Worm (Caenorhabditis elegans): ENCODE data around the gene F41E6.7.
A peak's percentile ranks its signal among the peaks of the same experiment; 100 is the strongest.

The F41E6.7 gene

DNA sequence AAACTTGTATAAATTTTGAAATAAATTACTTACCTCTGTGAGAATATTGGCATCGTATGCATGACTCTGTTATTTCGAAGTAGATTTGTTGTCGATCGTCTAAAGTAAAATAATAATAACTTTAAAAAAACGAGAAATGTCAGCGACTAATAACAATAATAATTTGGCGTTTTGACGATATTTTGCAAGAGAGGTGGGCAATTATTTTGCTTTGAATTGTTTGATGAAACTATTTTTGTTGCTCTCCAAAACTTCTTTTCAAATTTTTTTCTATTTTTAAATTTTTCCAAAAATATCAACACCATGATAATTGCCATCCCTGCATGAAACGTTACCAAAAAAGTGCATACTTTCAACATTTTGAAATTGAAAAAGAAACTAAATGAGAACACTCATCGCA lies at the start of gene F41E6.7:
Gene F41E6.7 (minus strand): TSS at position 101 of the 400 bp plus-strand sequence.
- no peak for TF ChIP-seq K09A11.1 (tag; optimal IDR thresholded peaks at IDR 0.05; ENCODE audit: insufficient read depth)
- no peak for TF ChIP-seq ceh-9 (tag; optimal IDR thresholded peaks at IDR 0.05)
- no peak for TF ChIP-seq hlh-8 (tag; optimal IDR thresholded peaks at IDR 0.05)
- no peak for TF ChIP-seq ceh-34 (tag; optimal IDR thresholded peaks at IDR 0.05)
- no peak for TF ChIP-seq ets-4 (tag; optimal IDR thresholded peaks at IDR 0.05)
- TF ChIP-seq fkh-6 (tag; optimal IDR thresholded peaks at IDR 0.05), result no peak
- no peak for TF ChIP-seq elt-4 (tag; optimal IDR thresholded peaks at IDR 0.05)
- no peak for TF ChIP-seq ref-2 (tag; optimal IDR thresholded peaks at IDR 0.05)
- TF ChIP-seq che-1 (tag; optimal IDR thresholded peaks at IDR 0.05), result no peak
- no peak for TF ChIP-seq rnt-1 (tag; optimal IDR thresholded peaks at IDR 0.05)
- no peak for TF ChIP-seq ceh-22 (tag; optimal IDR thresholded peaks at IDR 0.05)
- TF ChIP-seq K02D7.2 (tag; optimal IDR thresholded peaks at IDR 0.05), result no peak
- TF ChIP-seq ahr-1 (tag; optimal IDR thresholded peaks at IDR 0.05), result no peak
- TF ChIP-seq pax-1 (tag; optimal IDR thresholded peaks at IDR 0.05), result no peak
- no peak for TF ChIP-seq tbx-7 (tag; optimal IDR thresholded peaks at IDR 0.05)

DNA sequence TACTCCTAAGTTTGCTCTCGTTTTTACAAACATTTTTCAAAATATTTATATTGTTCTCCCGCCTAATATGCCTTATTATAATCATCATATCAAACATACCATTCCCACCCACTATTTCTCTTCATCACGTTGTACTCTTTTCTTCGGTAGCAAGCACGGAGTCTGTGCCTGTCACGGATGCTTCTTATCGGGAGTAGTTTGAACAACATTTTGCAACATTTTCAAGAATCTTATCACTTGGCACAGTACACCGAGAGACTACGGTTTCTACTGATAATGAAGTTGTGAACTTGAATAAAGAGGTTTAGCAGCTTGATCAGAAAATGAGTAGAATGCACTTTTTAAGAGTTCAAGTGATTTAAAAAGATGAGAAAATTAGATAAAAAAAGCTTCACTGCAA lies 49.2 kb upstream of the F41E6.7 start:
- TF ChIP-seq elt-2 (tag; optimal IDR thresholded peaks at IDR 0.05) (peak; percentile 81), ceh-19 (GFP tag; optimal IDR thresholded peaks at IDR 0.05) (no peak), che-1 (tag; optimal IDR thresholded peaks at IDR 0.05) (no peak)

DNA sequence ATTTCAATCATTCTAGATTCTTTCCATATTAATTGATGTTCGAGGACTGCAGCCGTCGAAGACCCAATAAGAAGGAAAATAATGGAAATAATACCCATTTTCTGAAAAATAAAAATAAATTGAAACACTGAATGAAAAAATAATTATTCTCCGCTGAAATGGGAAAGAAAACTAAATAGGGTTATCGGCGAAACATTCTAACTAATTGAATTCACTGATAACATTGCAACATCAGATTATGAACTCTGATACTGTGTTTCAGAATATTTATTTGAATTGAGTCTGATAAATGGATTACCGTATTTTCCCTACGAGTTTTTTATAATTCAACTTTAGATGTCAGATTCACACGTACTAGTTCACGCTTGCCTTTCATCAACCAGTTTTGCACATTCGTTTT lies 44.0 kb upstream of the F41E6.7 start, which contains the start of gene asp-13:
Gene asp-13 (minus strand): TSS at position 101 of the 400 bp plus-strand sequence.
- no peak for TF ChIP-seq pag-3 (tag; optimal IDR thresholded peaks at IDR 0.05; ENCODE audit: borderline replicate concordance)

DNA sequence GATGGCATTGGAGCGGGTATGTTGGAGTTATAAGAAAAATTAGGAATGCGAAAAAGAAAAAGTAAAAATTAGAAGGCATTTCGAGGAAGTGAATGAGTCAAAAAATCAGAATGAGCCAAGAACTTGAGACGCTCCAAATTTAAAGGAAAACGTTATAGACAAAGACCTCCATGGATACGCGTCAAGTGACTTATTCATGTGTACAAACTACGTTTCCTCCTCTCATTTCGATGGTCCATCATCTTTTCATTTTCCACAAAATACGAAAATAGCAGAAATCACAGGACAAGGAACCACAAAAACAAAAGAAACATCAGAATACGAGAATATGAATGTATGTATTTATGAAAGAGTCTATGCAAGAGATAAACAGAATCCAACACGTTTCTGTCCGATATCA lies 42.2 kb upstream of the F41E6.7 start, which contains the start of gene F28A12.3:
Gene F28A12.3 (minus strand): TSS at position 101 of the 400 bp plus-strand sequence.
- TF ChIP-seq npax-4 (tag; optimal IDR thresholded peaks at IDR 0.05) (no peak), hlh-30 (tag; optimal IDR thresholded peaks at IDR 0.05; ENCODE audit: insufficient read depth) (no peak), unc-42 (tag; optimal IDR thresholded peaks at IDR 0.05) (no peak), zip-5 (tag; optimal IDR thresholded peaks at IDR 0.05) (no peak), syd-9 (tag; optimal IDR thresholded peaks at IDR 0.05) (no peak), pqm-1 (tag; optimal IDR thresholded peaks at IDR 0.05) (no peak), dve-1 (tag; optimal IDR thresholded peaks at IDR 0.05) (no peak), ets-4 (tag; optimal IDR thresholded peaks at IDR 0.05) (no peak), pat-9 (tag; optimal IDR thresholded peaks at IDR 0.05) (no peak), pros-1 (tag; optimal IDR thresholded peaks at IDR 0.05) (no peak), K02D7.2 (tag; optimal IDR thresholded peaks at IDR 0.05) (no peak), tbx-7 (tag; optimal IDR thresholded peaks at IDR 0.05) (no peak), hlh-6 (tag; optimal IDR thresholded peaks at IDR 0.05) (no peak), ceh-6 (GFP tag; optimal IDR thresholded peaks at IDR 0.05) (no peak)

DNA sequence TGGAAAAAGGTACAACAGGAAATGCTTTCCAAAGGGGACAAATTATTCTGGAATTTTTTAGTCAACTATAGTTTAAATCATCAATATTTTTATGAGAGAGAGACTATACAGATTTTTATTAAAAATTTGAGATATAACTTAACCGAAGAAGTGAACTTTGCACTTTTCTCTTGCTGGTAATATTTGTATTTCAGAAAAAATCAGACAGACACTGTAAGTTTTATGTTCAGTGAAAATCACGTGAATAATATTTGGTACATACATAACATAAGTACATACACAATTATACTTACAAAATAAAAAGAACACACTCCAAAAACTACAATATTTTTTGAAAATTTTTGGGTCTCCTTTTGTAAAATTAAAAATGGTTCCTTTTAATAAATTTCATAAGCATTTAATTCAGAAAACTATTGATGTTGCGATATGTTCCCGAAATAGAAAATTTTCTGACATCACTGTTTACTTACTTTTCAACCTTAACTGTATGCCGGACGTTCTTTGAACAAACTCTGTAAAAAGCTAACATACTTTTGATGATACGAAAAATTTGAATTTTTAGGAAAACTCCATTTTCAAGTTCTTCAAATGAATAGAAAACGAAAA lies 38.7 kb upstream of the F41E6.7 start, which contains the start of the genes F28A12.10 and acd-4:
Gene F28A12.10 (minus strand): TSS at position 101 of the 606 bp plus-strand sequence.
Gene acd-4 (plus strand): TSS at position 556 of the 606 bp plus-strand sequence.
- no peak for TF ChIP-seq ceh-18 (tag; optimal IDR thresholded peaks at IDR 0.05)
- no peak for TF ChIP-seq hlh-8 (tag; optimal IDR thresholded peaks at IDR 0.05)
- no peak for TF ChIP-seq pag-3 (tag; optimal IDR thresholded peaks at IDR 0.05; ENCODE audit: borderline replicate concordance)
- no peak for TF ChIP-seq ceh-34 (tag; optimal IDR thresholded peaks at IDR 0.05)
- no peak for TF ChIP-seq pha-2 (tag; optimal IDR thresholded peaks at IDR 0.05)

DNA sequence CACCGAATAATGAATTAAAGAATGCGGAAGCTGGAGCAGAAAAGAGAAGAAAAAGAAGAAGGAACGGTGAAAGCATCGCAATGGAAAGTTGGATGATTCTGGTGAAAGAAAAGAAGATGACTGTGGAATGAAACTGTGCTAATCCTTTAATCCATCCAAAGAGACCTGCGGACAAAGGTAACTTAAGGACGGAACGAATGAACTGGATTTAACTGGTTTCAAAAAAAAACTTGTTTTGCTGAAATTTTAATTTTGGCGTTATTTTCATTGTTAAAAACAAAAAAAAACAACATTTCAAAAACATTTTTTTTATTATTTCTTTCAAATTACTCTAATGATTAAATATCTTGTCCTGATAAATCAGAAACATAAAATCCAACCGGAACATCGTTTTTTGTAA lies 37.8 kb upstream of the F41E6.7 start, which contains the start of gene grl-12:
Gene grl-12 (minus strand): TSS at position 101 of the 400 bp plus-strand sequence.
- TF ChIP-seq hlh-8 (tag; optimal IDR thresholded peaks at IDR 0.05) (no peak), C08G9.2 (tag; optimal IDR thresholded peaks at IDR 0.05) (no peak), syd-9 (tag; optimal IDR thresholded peaks at IDR 0.05) (no peak), ceh-14 (tag; optimal IDR thresholded peaks at IDR 0.05) (no peak), ceh-22 (tag; optimal IDR thresholded peaks at IDR 0.05) (no peak), pros-1 (tag; optimal IDR thresholded peaks at IDR 0.05) (no peak), ceh-31 (tag; optimal IDR thresholded peaks at IDR 0.05) (no peak), Y22D7AL.16 (tag; optimal IDR thresholded peaks at IDR 0.05) (no peak), sdc-2 (tag; optimal IDR thresholded peaks at IDR 0.05) (no peak), sox-2 (GFP tag; IDR thresholded peaks at IDR 0.05) (no peak), ceh-24 (tag; optimal IDR thresholded peaks at IDR 0.05) (no peak), ceh-2 (tag; optimal IDR thresholded peaks at IDR 0.05) (no peak), che-1 (tag; optimal IDR thresholded peaks at IDR 0.05) (no peak), ets-4 (tag; optimal IDR thresholded peaks at IDR 0.05) (no peak), elt-4 (tag; optimal IDR thresholded peaks at IDR 0.05) (no peak), unc-55 (GFP tag; optimal IDR thresholded peaks at IDR 0.05) (no peak), pha-4 (tag; optimal IDR thresholded peaks at IDR 0.05) (no peak), ztf-16 (tag; optimal IDR thresholded peaks at IDR 0.05) (no peak)

Measured in whole organism, late embryonic.